Worm (Caenorhabditis elegans): Measurements from ENCODE around the gene eif-3.F.

Gene eif-3.F

DNA sequence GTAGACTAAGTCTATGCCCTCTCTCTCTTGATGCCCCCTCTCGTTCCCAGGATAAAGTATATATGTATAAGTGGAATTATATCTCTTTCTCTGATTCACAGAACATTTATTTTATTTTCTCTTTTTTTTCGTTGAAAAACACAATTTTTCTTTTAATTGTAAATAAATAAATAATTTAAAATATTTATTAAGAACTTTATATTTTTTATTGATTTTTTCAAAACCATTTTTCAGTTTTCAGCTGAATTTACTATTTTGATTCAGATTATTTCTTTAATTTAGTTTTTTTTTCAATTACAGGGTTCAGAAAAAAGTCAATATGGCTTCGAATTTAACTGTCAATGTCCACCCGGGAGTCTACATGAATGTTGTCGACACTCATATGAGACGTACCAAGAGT, at the start of gene eif-3.F:
Gene eif-3.F (plus strand): TSS at position 301 of the 400 bp plus-strand sequence.
- TF ChIP-seq unc-62 (GFP tag; optimal IDR thresholded peaks at IDR 0.05) (no peak), lir-3 (tag; optimal IDR thresholded peaks at IDR 0.05; ENCODE audit: poor library complexity) (no peak), unc-30 (tag; optimal IDR thresholded peaks at IDR 0.05) (no peak), fos-1 (tag; optimal IDR thresholded peaks at IDR 0.05) (no peak), ztf-4 (tag; optimal IDR thresholded peaks at IDR 0.05) (no peak), pqm-1 (tag; optimal IDR thresholded peaks at IDR 0.05) (no peak), nhr-12 (tag; optimal IDR thresholded peaks at IDR 0.05) (no peak), ceh-63 (GFP tag; optimal IDR thresholded peaks at IDR 0.05) (no peak), mep-1 (tag; optimal IDR thresholded peaks at IDR 0.05) (no peak), ama-1 (optimal IDR thresholded peaks at IDR 0.05) (no peak), nhr-237 (tag; optimal IDR thresholded peaks at IDR 0.05) (no peak), dsc-1 (tag; optimal IDR thresholded peaks at IDR 0.05) (no peak), unc-130 (tag; optimal IDR thresholded peaks at IDR 0.05) (no peak), C04F5.9 (tag; optimal IDR thresholded peaks at IDR 0.05) (no peak), C16A3.4 (tag; optimal IDR thresholded peaks at IDR 0.05) (no peak), fkh-8 (tag; optimal IDR thresholded peaks at IDR 0.05) (no peak), sup-37 (GFP tag; optimal IDR thresholded peaks at IDR 0.05) (no peak), nhr-84 (tag; optimal IDR thresholded peaks at IDR 0.05) (no peak)

DNA sequence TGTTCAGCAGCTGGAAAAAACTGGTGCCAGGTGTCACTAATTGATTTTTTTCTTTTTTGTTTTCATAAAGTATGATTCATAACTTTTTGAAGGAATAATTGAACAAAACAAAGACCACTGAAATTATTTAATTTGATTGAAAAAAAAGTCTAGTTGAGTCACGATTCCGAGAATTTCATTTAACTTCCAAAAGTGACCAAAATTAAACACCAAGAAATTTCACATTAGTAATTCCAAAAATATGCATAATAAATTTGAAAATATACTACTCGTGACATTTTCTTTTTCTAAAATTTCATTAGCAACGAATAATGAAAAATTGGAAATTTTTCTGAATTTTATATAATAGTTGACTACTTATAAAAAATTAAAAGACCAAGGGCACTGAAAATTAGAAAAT, 49.4 kb upstream of the eif-3.F start:
- TF ChIP-seq efl-1 (optimal IDR thresholded peaks at IDR 0.05) (no peak), efl-1 (GFP tag; optimal IDR thresholded peaks at IDR 0.05 in 1 of 2) (peak in 1 of 2 experiments; percentile 11), unc-30 (tag; optimal IDR thresholded peaks at IDR 0.05) (no peak)

DNA sequence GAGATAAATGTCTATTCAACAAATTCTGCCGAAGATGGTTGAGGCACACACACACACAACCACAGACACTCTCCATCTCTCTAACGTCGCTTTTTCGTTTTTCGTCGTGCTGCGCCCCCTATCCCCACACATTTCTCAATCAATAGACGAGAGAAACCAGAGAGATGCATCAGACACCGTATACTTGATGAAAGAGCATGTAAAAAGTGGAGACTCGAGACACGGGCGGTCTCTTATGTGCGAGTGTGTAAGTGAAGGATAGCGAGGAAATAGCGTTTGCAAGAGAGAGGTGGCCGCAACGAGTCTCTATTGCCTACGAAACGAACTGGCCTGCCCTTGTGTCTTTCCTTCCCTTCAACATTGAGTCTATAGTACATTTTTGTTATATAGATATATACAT, 48.7 kb upstream of the eif-3.F start:
- TF ChIP-seq pax-3 (tag; optimal IDR thresholded peaks at IDR 0.05) (peak; percentile 31), snu-23 (GFP tag; optimal IDR thresholded peaks at IDR 0.05) (peak; percentile 98), ztf-11 (tag; optimal IDR thresholded peaks at IDR 0.05) (peak in 1 of 2 experiments; percentile 73), fkh-10 (GFP tag; optimal IDR thresholded peaks at IDR 0.05) (peak; percentile 81), ceh-88 (GFP tag; IDR thresholded peaks at IDR 0.05) (no peak; the same call in 1 of the 2 replicates), zip-4 (GFP tag; optimal IDR thresholded peaks at IDR 0.05) (peak; percentile 45), dsc-1 (tag; optimal IDR thresholded peaks at IDR 0.05) (peak; percentile 72), hlh-17 (GFP tag; optimal IDR thresholded peaks at IDR 0.05; ENCODE audit: borderline replicate concordance) (no peak), F16B12.6 (tag; optimal IDR thresholded peaks at IDR 0.05) (no peak), nhr-71 (tag; optimal IDR thresholded peaks at IDR 0.05) (peak; percentile 97), fkh-4 (tag; optimal IDR thresholded peaks at IDR 0.05; ENCODE audit: borderline replicate concordance) (no peak), dpl-1 (GFP tag; optimal IDR thresholded peaks at IDR 0.05) (peak; percentile 61 to 65 (median 64)), nhr-77 (tag; optimal IDR thresholded peaks at IDR 0.05) (peak; percentile 94), snpc-4 (tag; optimal IDR thresholded peaks at IDR 0.05) (peak; percentile 51), lin-14 (GFP tag; optimal IDR thresholded peaks at IDR 0.05) (peak; percentile 99), tlp-1 (tag; optimal IDR thresholded peaks at IDR 0.05) (no peak), skn-1 (tag; optimal IDR thresholded peaks at IDR 0.05) (peak; percentile 72), tbx-2 (tag; optimal IDR thresholded peaks at IDR 0.05) (peak; percentile 94), unc-98 (GFP tag; IDR thresholded peaks at IDR 0.05) (no peak), unc-30 (tag; optimal IDR thresholded peaks at IDR 0.05) (no peak), unc-62 (GFP tag; optimal IDR thresholded peaks at IDR 0.05) (peak; percentile 26), C34B4.2 (tag; optimal IDR thresholded peaks at IDR 0.05) (peak; percentile 97), hpl-2 (GFP tag; optimal IDR thresholded peaks at IDR 0.05) (peak; percentile 61), lin-13 (GFP tag; optimal IDR thresholded peaks at IDR 0.05) (peak; percentile 85), irx-1 (tag; optimal IDR thresholded peaks at IDR 0.05) (peak; percentile 71), egl-27 (tag; optimal IDR thresholded peaks at IDR 0.05) (peak; percentile 50 to 59), unc-86 (tag; optimal IDR thresholded peaks at IDR 0.05) (peak; percentile 88), nhr-12 (tag; optimal IDR thresholded peaks at IDR 0.05) (no peak), elt-3 (tag; optimal IDR thresholded peaks at IDR 0.05) (peak in 4 of 6 experiments; percentile 48 to 78 (median 58)), unc-130 (tag; optimal IDR thresholded peaks at IDR 0.05) (peak; percentile 66), nhr-19 (GFP tag; conservative IDR thresholded peaks at IDR 0.05) (peak; percentile 87), grh-1 (GFP tag; IDR thresholded peaks at IDR 0.05) (peak; percentile 70), mep-1 (tag; optimal IDR thresholded peaks at IDR 0.05) (peak; percentile 90), pqm-1 (tag; optimal IDR thresholded peaks at IDR 0.05) (no peak), lir-3 (tag; optimal IDR thresholded peaks at IDR 0.05; ENCODE audit: poor library complexity) (peak; percentile 77), ceh-8 (GFP tag; optimal IDR thresholded peaks at IDR 0.05) (peak; percentile 56), C04F5.9 (tag; optimal IDR thresholded peaks at IDR 0.05) (peak; percentile 44), ceh-63 (GFP tag; optimal IDR thresholded peaks at IDR 0.05) (no peak)
